Fruit fly (Drosophila melanogaster) whole organism, wandering third instar larva: ENCODE results near the gene Mcm7.

ENCODE experiments used
- CG32264 ChIP-seq: fragments of 200-800 bp; sonication (Bioruptor generic); optimal IDR thresholded peaks from 2 replicates; lab custom pipeline; 2016; ENCODE audit warnings: missing biosample characterization, missing genetic modification characterization
- CG9705 ChIP-seq: fragments of 200-800 bp; sonication (Bioruptor generic); optimal IDR thresholded peaks from 2 replicates; lab custom pipeline; 2018; ENCODE audit warnings: missing biosample characterization, mild to moderate bottlenecking, missing genetic modification characterization
- CrebA ChIP-seq: fragments of 200-800 bp; sonication (Bioruptor generic); optimal IDR thresholded peaks from 2 replicates; lab custom pipeline; 2016; ENCODE audit warnings: missing biosample characterization, mild to moderate bottlenecking, missing genetic modification characterization, borderline replicate concordance
- Dif ChIP-seq: fragments of 200-275, 200-300 bp; sonication (Bioruptor generic); optimal IDR thresholded peaks from 2 replicates; lab custom pipeline; 2018; ENCODE audit warnings: missing biosample characterization, missing genetic modification characterization; ENCODE audit not compliant: partially characterized antibody
- HLH106 ChIP-seq: fragments of 200-800 bp; optimal IDR thresholded peaks from 3 replicates; lab custom pipeline; 2019; ENCODE audit warnings: missing biosample characterization, mild to moderate bottlenecking, missing genetic modification characterization, moderate library complexity
- Hnf4 ChIP-seq: fragments of 200-800 bp; sonication (Bioruptor generic); optimal IDR thresholded peaks from 2 replicates; lab custom pipeline; 2016; ENCODE audit warnings: missing biosample characterization, mild to moderate bottlenecking, missing genetic modification characterization
- Hr78 ChIP-seq: fragments of >200 bp; optimal IDR thresholded peaks from 2 replicates; lab custom pipeline; 2017; ENCODE audit warnings: missing biosample characterization, missing genetic modification characterization
- Hr83 ChIP-seq: fragments of 200-300 bp; sonication (Bioruptor generic); optimal IDR thresholded peaks from 2 replicates; lab custom pipeline; 2016; ENCODE audit warnings: missing biosample characterization, mild to moderate bottlenecking, missing genetic modification characterization, moderate library complexity; ENCODE audit not compliant: poor library complexity, severe bottlenecking
- Jra ChIP-seq: sonication (Bioruptor generic); optimal IDR thresholded peaks from 2 replicates; lab custom pipeline; 2016; ENCODE audit warnings: missing biosample characterization, missing genetic modification characterization
- Mio ChIP-seq: sonication (Bioruptor generic); optimal IDR thresholded peaks from 2 replicates; lab custom pipeline; 2016; ENCODE audit warnings: missing biosample characterization, missing genetic modification characterization
- N ChIP-seq: fragments of >200 bp; optimal IDR thresholded peaks from 2 replicates; lab custom pipeline; 2018; ENCODE audit warnings: missing biosample characterization, missing external identifiers, missing genetic modification characterization
- OdsH ChIP-seq: fragments of 200-800 bp; sonication (Bioruptor generic); optimal IDR thresholded peaks from 2 replicates; lab custom pipeline; 2016; ENCODE audit warnings: missing biosample characterization, mild to moderate bottlenecking, missing genetic modification characterization
- Rel ChIP-seq, 2 experiments: fragments of 200-800 bp; sonication (Bioruptor generic) in 1 of 2; optimal IDR thresholded peaks; 2 replicates in 1 of 2; 3 replicates in 1 of 2; lab custom pipeline; 2016 to 2019; ENCODE audit warnings: mild to moderate bottlenecking in 2 of 2, missing biosample characterization in 2 of 2, missing genetic modification characterization in 2 of 2, moderate library complexity in 1 of 2
- Sp1 ChIP-seq: fragments of 200-800 bp; sonication (Bioruptor generic); optimal IDR thresholded peaks from 3 replicates; lab custom pipeline; 2019; ENCODE audit warnings: missing biosample characterization, mild to moderate bottlenecking, missing genetic modification characterization, moderate library complexity
- Vsx2 ChIP-seq: fragments of 200-300, 225-300 bp; sonication (Bioruptor generic); optimal IDR thresholded peaks from 2 replicates; lab custom pipeline; 2018; ENCODE audit warnings: missing biosample characterization, missing genetic modification characterization; ENCODE audit not compliant: partially characterized antibody
- br ChIP-seq: fragments of 200-800 bp; sonication (Bioruptor generic); optimal IDR thresholded peaks from 2 replicates; lab custom pipeline; 2016; ENCODE audit warnings: missing biosample characterization, missing genetic modification characterization
- dmrt93B ChIP-seq: fragments of 200-800 bp; sonication (Bioruptor generic); optimal IDR thresholded peaks from 2 replicates; lab custom pipeline; 2018; ENCODE audit warnings: missing biosample characterization, mild to moderate bottlenecking, missing genetic modification characterization
- ey ChIP-seq: fragments of 200-800 bp; sonication (Bioruptor generic); optimal IDR thresholded peaks from 2 replicates; lab custom pipeline; 2016; ENCODE audit warnings: missing biosample characterization, missing genetic modification characterization
- foxo ChIP-seq, 2 experiments: fragments of 200-800 bp; sonication (Bioruptor generic); optimal IDR thresholded peaks; 2 replicates in 1 of 2; 3 replicates in 1 of 2; lab custom pipeline; 2016 to 2017; ENCODE audit warnings: missing biosample characterization in 2 of 2, missing genetic modification characterization in 2 of 2
- fru ChIP-seq: fragments of 200-800 bp; sonication (Bioruptor generic); optimal IDR thresholded peaks from 3 replicates; lab custom pipeline; 2016; ENCODE audit warnings: missing biosample characterization, mild to moderate bottlenecking, missing genetic modification characterization
- h ChIP-seq: fragments of 200-800 bp; sonication (Bioruptor generic); optimal IDR thresholded peaks from 3 replicates; lab custom pipeline; 2016; ENCODE audit warnings: missing biosample characterization, mild to moderate bottlenecking, missing genetic modification characterization
- jim ChIP-seq: fragments of 175-275, 200-325 bp; sonication (Bioruptor generic); optimal IDR thresholded peaks from 2 replicates; lab custom pipeline; 2016; ENCODE audit warnings: missing biosample characterization, mild to moderate bottlenecking, missing genetic modification characterization
- pan ChIP-seq: fragments of >200 bp; optimal IDR thresholded peaks from 2 replicates; lab custom pipeline; 2017
- psq ChIP-seq: fragments of 200-800 bp; sonication (Bioruptor generic); optimal IDR thresholded peaks from 3 replicates; lab custom pipeline; 2017; ENCODE audit warnings: missing biosample characterization, mild to moderate bottlenecking, missing genetic modification characterization, moderate library complexity
- rgr ChIP-seq: fragments of 200-800 bp; sonication (Bioruptor generic); optimal IDR thresholded peaks from 3 replicates; lab custom pipeline; 2016; ENCODE audit warnings: missing biosample characterization, mild to moderate bottlenecking, missing genetic modification characterization
- sv ChIP-seq: fragments of 200-800 bp; sonication (Bioruptor generic); optimal IDR thresholded peaks from 3 replicates; lab custom pipeline; 2016; ENCODE audit warnings: missing biosample characterization, missing genetic modification characterization
- tai ChIP-seq: sonication (Bioruptor generic); optimal IDR thresholded peaks from 2 replicates; lab custom pipeline; 2016; ENCODE audit warnings: missing biosample characterization, missing genetic modification characterization
- usp ChIP-seq: fragments of >200 bp; optimal IDR thresholded peaks from 2 replicates; lab custom pipeline; 2017; ENCODE audit warnings: missing biosample characterization, missing genetic modification characterization
- woc ChIP-seq: sonication (Bioruptor generic); optimal IDR thresholded peaks from 2 replicates; lab custom pipeline; 2016; ENCODE audit warnings: missing biosample characterization, mild to moderate bottlenecking, missing genetic modification characterization

The Mcm7 gene

DNA sequence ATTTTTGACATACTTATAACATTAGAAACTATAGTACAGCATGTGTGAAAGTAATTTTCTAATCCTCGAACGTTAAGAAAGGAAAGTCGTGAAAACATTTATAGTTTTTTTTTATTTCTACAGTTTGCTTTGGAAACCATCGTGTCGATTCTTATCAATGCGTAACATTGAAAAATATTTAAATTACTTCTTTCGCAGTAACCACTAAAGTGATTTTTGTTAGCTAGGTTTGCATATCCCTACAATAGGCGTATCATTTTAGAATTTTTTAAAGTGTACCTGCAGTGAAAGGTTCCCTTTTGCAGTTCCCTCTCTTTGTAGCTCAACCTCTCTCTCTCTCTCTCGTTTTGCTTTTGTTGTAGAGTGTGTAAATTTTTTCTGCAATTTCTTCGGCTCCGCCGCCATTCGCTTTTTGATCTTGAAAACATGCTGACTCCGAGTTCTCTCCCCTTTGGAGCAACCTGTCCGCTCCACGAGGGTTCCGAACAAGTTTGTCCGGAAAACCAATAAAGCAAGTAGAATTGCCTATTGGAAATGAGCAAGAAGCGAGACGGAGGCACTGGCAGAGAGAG, 22.2 kb downstream of the Mcm7 start:
- peak; percentile 62 for TF ChIP-seq Sp1 (GFP tag; lab: Kevin White, UChicago)
- no peak for TF ChIP-seq usp (GFP tag; lab: Kevin White, UChicago)
- TF ChIP-seq ey (GFP tag; lab: Kevin White, UChicago): peak; percentile 69
- TF ChIP-seq fru (GFP tag; lab: Kevin White, UChicago): peak; percentile 79
- TF ChIP-seq pan: no peak
- TF ChIP-seq psq (GFP tag; lab: Kevin White, UChicago): peak; percentile 76
- peak; percentile 77 for TF ChIP-seq woc (GFP tag; lab: Kevin White, UChicago)
- no peak for TF ChIP-seq CG9705
- no peak for TF ChIP-seq CrebA (GFP tag; lab: Kevin White, UChicago)
- TF ChIP-seq Mio (GFP tag; lab: Kevin White, UChicago): no peak
- TF ChIP-seq N (GFP tag; lab: Kevin White, UChicago): no peak
- no peak for TF ChIP-seq sv
- TF ChIP-seq h: peak; percentile 56
- TF ChIP-seq Rel (GFP tag; optimal IDR thresholded peaks at IDR 0.05; lab: Kevin White, UChicago): no peak
- TF ChIP-seq Rel (tag; optimal IDR thresholded peaks at IDR 0.05; lab: Kevin White, UChicago): no peak
- peak; percentile 62 for TF ChIP-seq br (GFP tag; lab: Kevin White, UChicago)
- TF ChIP-seq rgr (GFP tag; lab: Kevin White, UChicago): peak; percentile 18
- peak; percentile 40 for TF ChIP-seq Jra (GFP tag; lab: Kevin White, UChicago)
- TF ChIP-seq tai (GFP tag; lab: Kevin White, UChicago): no peak
- no peak for TF ChIP-seq CG32264
- peak; percentile 63 for TF ChIP-seq OdsH (GFP tag; lab: Kevin White, UChicago)
- peak; percentile 51 for TF ChIP-seq dmrt93B
- peak; percentile 29 for TF ChIP-seq Hnf4
- TF ChIP-seq Dif (GFP tag; lab: Kevin White, UChicago): peak; percentile 44
- peak; percentile 36 for TF ChIP-seq HLH106 (tag; lab: Kevin White, UChicago)
- TF ChIP-seq foxo (GFP tag; optimal IDR thresholded peaks at IDR 0.05; lab: Kevin White, UChicago): peak in 1 of 2 experiments; percentile 72

DNA sequence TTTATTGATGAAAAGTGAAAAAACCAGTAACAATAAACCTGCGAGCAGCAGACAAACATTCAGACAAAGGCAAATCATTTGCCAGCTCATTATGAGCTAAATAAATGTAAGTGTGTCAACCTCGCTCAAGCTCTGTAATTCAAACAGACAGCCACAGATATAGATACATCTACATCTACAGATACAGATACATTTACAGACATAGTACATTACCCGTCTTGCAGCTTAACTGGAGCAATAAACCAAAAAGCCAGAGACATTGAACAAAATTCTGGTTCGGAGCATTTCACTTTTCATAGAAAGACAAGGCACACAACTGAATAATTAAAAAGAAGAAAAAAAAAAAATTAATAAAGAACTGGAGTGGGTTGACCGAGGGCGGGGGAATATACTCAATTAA, 28.3 kb downstream of the Mcm7 start:
- TF ChIP-seq Sp1 (GFP tag; lab: Kevin White, UChicago): no peak

DNA sequence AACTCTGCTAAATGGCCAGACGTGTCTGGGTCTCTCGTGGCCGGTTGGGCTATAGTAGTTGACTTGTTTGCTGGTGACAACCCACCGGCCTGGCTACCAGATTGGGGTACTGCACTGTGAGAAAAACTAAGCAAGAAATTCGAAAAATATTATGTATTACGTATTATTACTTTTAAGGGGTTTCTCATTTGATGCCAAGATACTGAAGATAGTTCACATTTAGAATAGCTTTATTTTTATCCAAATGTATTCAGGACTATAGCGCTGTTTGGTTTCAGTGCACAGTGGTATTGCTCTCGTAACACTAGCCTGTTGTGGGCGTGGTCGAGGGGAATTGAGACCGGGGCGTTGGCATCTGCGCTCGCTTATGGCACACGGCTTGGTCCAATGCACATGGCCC, 29.3 kb downstream of the Mcm7 start:
- no peak for TF ChIP-seq Sp1 (GFP tag; lab: Kevin White, UChicago)
- peak; percentile 35 for TF ChIP-seq h
- TF ChIP-seq fru (GFP tag; lab: Kevin White, UChicago): peak; percentile 32
- no peak for TF ChIP-seq Dif (GFP tag; lab: Kevin White, UChicago)
- TF ChIP-seq jim: no peak
- TF ChIP-seq CG9705: no peak
- peak; percentile 25 for TF ChIP-seq ey (GFP tag; lab: Kevin White, UChicago)
- peak; percentile 25 for TF ChIP-seq rgr (GFP tag; lab: Kevin White, UChicago)
- no peak for TF ChIP-seq Hr83 (GFP tag; lab: Kevin White, UChicago)
- no peak for TF ChIP-seq Rel (GFP tag; optimal IDR thresholded peaks at IDR 0.05; lab: Kevin White, UChicago)
- no peak for TF ChIP-seq Rel (tag; optimal IDR thresholded peaks at IDR 0.05; lab: Kevin White, UChicago)
- peak; percentile 1 for TF ChIP-seq HLH106 (tag; lab: Kevin White, UChicago)
- TF ChIP-seq foxo (GFP tag; optimal IDR thresholded peaks at IDR 0.05; lab: Kevin White, UChicago): peak in 1 of 2 experiments; percentile 35
- TF ChIP-seq tai (GFP tag; lab: Kevin White, UChicago): no peak
- peak; percentile 14 for TF ChIP-seq OdsH (GFP tag; lab: Kevin White, UChicago)
- peak; percentile 15 for TF ChIP-seq sv
- TF ChIP-seq CG32264: no peak
- TF ChIP-seq Vsx2 (GFP tag; lab: Kevin White, UChicago): no peak
- no peak for TF ChIP-seq Hr78 (GFP tag; lab: Kevin White, UChicago)
- TF ChIP-seq N (GFP tag; lab: Kevin White, UChicago): no peak
- no peak for TF ChIP-seq Jra (GFP tag; lab: Kevin White, UChicago)
- no peak for TF ChIP-seq Hnf4
- peak; percentile 48 for TF ChIP-seq br (GFP tag; lab: Kevin White, UChicago)

DNA sequence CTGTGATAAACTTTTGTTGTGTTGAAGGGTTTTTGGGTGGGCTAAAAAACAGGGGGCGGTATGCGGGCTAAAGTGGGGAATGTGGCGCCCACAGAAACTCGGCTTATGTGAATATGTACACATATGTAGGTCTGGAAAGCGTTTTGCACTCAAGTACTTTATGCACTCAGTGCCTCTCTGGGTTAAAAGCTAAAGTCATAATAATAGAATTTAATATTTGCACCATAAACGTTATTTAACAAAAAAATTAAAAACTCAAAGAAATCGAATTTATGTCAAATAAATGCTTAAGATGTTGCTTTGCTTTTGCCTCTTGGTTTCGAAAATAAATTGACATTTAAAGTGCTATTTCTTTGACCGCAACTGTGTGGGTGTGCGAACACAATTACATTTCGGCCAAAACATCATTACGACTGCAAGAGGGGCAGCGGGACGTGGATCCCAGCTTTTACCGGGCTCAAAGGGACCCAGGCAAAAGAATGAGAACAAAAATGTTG, 33.1 kb downstream of the Mcm7 start:
- peak; percentile 4 for TF ChIP-seq fru (GFP tag; lab: Kevin White, UChicago)
- TF ChIP-seq Dif (GFP tag; lab: Kevin White, UChicago): no peak
- peak; percentile 25 for TF ChIP-seq ey (GFP tag; lab: Kevin White, UChicago)
